Fruit fly (Drosophila melanogaster): ENCODE measurements around the gene RpS5a.

Gene RpS5a

DNA sequence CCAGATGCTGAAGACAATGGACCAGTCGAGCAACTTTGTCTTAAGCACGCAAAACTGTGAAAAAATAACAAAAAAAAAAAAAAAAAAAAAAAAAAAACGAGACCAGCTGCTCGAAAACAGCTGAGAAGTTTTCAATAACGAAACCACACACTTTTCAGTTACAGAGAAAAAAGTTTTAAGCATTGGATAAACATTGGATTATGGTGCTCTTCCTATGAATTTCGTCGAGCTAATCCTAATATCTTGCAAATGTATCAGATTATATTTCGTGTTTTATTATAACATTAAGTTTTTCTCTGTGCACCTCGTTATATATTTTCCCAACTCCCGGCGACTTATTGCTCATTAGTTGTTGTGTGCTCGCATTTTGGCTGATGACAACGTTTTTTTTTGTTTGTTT lies 28.5 kb upstream of the RpS5a start (continued):
- TF ChIP-seq BEAF-32 (GFP tag; optimal IDR thresholded peaks at IDR 0.05) (no peak), CG7786 (GFP tag; optimal IDR thresholded peaks at IDR 0.05) (peak; percentile 35), onecut (GFP tag; IDR thresholded peaks at IDR 0.05) (peak; percentile 23), nom (GFP tag; optimal IDR thresholded peaks at IDR 0.05) (no peak), BtbVII (GFP tag; optimal IDR thresholded peaks at IDR 0.05) (no peak), jumu (GFP tag; optimal IDR thresholded peaks at IDR 0.05) (peak; percentile 4), CG18599 (GFP tag; optimal IDR thresholded peaks at IDR 0.05) (peak; percentile 53), CG18262 (tag; optimal IDR thresholded peaks at IDR 0.05) (peak; percentile 45), Sox102F (GFP tag; optimal IDR thresholded peaks at IDR 0.05) (peak; percentile 66), CG43689 (GFP tag; IDR thresholded peaks at IDR 0.05) (no peak), CG7745 (tag; optimal IDR thresholded peaks at IDR 0.05) (no peak), B-H2 (GFP tag; optimal IDR thresholded peaks at IDR 0.05) (no peak), Dref (GFP tag; IDR thresholded peaks at IDR 0.05) (no peak), YL-1 (GFP tag; optimal IDR thresholded peaks at IDR 0.05) (no peak), eyg (GFP tag; optimal IDR thresholded peaks at IDR 0.05) (no peak), CG6175 (GFP tag; IDR thresholded peaks at IDR 0.05) (no peak), z (GFP tag; IDR thresholded peaks at IDR 0.05) (no peak), CG9876 (GFP tag; optimal IDR thresholded peaks at IDR 0.05) (no peak), CG3995 (GFP tag; optimal IDR thresholded peaks at IDR 0.05) (no peak), bigmax (GFP tag; optimal IDR thresholded peaks at IDR 0.05) (no peak), Sry-β (GFP tag; optimal IDR thresholded peaks at IDR 0.05) (no peak), gsb (GFP tag; IDR thresholded peaks at IDR 0.05) (peak; percentile 51; the same call in 1 of the 2 replicates), ci (GFP tag; IDR thresholded peaks at IDR 0.05) (peak; percentile 79), zen2 (GFP tag; IDR thresholded peaks at IDR 0.05; ENCODE audit: partially characterized antibody) (no peak), E2f1 (GFP tag; IDR thresholded peaks at IDR 0.05) (peak; percentile 63), cwo (GFP tag; optimal IDR thresholded peaks at IDR 0.05) (peak; percentile 34), fd96Cb (tag; optimal IDR thresholded peaks at IDR 0.05) (peak; percentile 28), Aef1 (GFP tag; IDR thresholded peaks at IDR 0.05) (peak; percentile 43; the same call in 2 of the 3 replicates), CG1792 (GFP tag; optimal IDR thresholded peaks at IDR 0.05) (no peak), chn (GFP tag; optimal IDR thresholded peaks at IDR 0.05) (no peak), hth (optimal IDR thresholded peaks at IDR 0.05) (no peak), CG12299 (tag; optimal IDR thresholded peaks at IDR 0.05) (no peak), CG14014 (GFP tag; IDR thresholded peaks at IDR 0.05) (peak; percentile 57), sisA (GFP tag; IDR thresholded peaks at IDR 0.05) (peak; percentile 68), CG15696 (tag; optimal IDR thresholded peaks at IDR 0.05) (no peak), slou (GFP tag; optimal IDR thresholded peaks at IDR 0.05) (no peak), D19A (tag; optimal IDR thresholded peaks at IDR 0.05) (peak; percentile 34), CG2678 (tag; optimal IDR thresholded peaks at IDR 0.05) (peak; percentile 60), sqz (GFP tag; optimal IDR thresholded peaks at IDR 0.05) (peak; percentile 56), pan (optimal IDR thresholded peaks at IDR 0.05) (no peak), pan (GFP tag; optimal IDR thresholded peaks at IDR 0.05 in 1 of 2, IDR thresholded peaks at IDR 0.05 in 1 of 2) (peak in 1 of 2 experiments; percentile 74), nerfin-2 (GFP tag; IDR thresholded peaks at IDR 0.05; ENCODE audit: partially characterized antibody) (no peak), ase (GFP tag; IDR thresholded peaks at IDR 0.05) (peak; percentile 72), CG12071 (GFP tag; optimal IDR thresholded peaks at IDR 0.05) (peak; percentile 18), nerfin-1 (tag; optimal IDR thresholded peaks at IDR 0.05) (peak; percentile 3), CG10462 (GFP tag; optimal IDR thresholded peaks at IDR 0.05) (no peak), CG8478 (optimal IDR thresholded peaks at IDR 0.05) (no peak), Med (GFP tag) (peak; percentile 80), ems (GFP tag; optimal IDR thresholded peaks at IDR 0.05) (no peak), CG11695 (GFP tag; IDR thresholded peaks at IDR 0.05) (peak; percentile 72; the same call in 2 of the 3 replicates), dan (GFP tag; IDR thresholded peaks at IDR 0.05) (no peak), Vsx1 (GFP tag; optimal IDR thresholded peaks at IDR 0.05) (no peak)

Measured in whole organism, embryonic.